Fruit fly (Drosophila melanogaster) whole organism, embryonic: ENCODE data around the gene CG43630.

Experiments
- ATbp ChIP-seq: fragments of 200-800 bp; sonication (Bioruptor generic); optimal IDR thresholded peaks from 2 replicates; lab custom pipeline; 2017; ENCODE audit warnings: missing biosample characterization, mild to moderate bottlenecking, missing genetic modification characterization, missing genetic modification reagents
- Awh ChIP-seq: fragments of 200-800 bp; sonication (Bioruptor generic); IDR thresholded peaks from 2 replicates; pipeline ENCODE4, ENCODE4 v1.3.6; 2022; ENCODE audit warnings: missing biosample characterization, missing genetic modification characterization
- Bdp1 ChIP-seq: fragments of 200-800 bp; sonication (Bioruptor generic); optimal IDR thresholded peaks from 3 replicates; lab custom pipeline; 2016; ENCODE audit warnings: missing biosample characterization, missing genetic modification characterization
- Bteb2 ChIP-seq: fragments of 200-800 bp; sonication (Bioruptor generic); optimal IDR thresholded peaks from 2 replicates; lab custom pipeline; 2016; ENCODE audit warnings: missing biosample characterization, missing genetic modification characterization
- CG11247 ChIP-seq: fragments of 200-800 bp; sonication (Bioruptor generic); IDR thresholded peaks from 2 replicates; pipeline ENCODE4 v1.3.6; 2022; ENCODE audit warnings: missing biosample characterization, missing genetic modification characterization
- CG11456 ChIP-seq: fragments of 200-800 bp; sonication (Bioruptor generic); IDR thresholded peaks from 3 replicates; pipeline ENCODE4 v1.3.6; 2022; ENCODE audit warnings: missing biosample characterization, missing genetic modification characterization
- CG12299 ChIP-seq: fragments of 200-800 bp; sonication (Bioruptor generic); optimal IDR thresholded peaks from 2 replicates; lab custom pipeline; 2018; ENCODE audit warnings: missing biosample characterization, mild to moderate bottlenecking, missing genetic modification characterization
- CG12942 ChIP-seq: fragments of 200-800 bp; sonication (Bioruptor generic); optimal IDR thresholded peaks from 3 replicates; lab custom pipeline; 2016; ENCODE audit warnings: missing biosample characterization, missing genetic modification characterization
- CG14710 ChIP-seq: fragments of 200-800 bp; sonication (Bioruptor generic); optimal IDR thresholded peaks from 3 replicates; lab custom pipeline; 2019; ENCODE audit warnings: missing biosample characterization, mild to moderate bottlenecking, missing genetic modification characterization, moderate library complexity
- CG1529 ChIP-seq: fragments of 200-800 bp; sonication (Bioruptor generic); optimal IDR thresholded peaks from 3 replicates; lab custom pipeline; 2018; ENCODE audit warnings: missing biosample characterization, missing genetic modification characterization
- CG1603 ChIP-seq: fragments of 200-800 bp; sonication (Bioruptor generic); optimal IDR thresholded peaks from 2 replicates; lab custom pipeline; 2019; ENCODE audit warnings: missing biosample characterization, mild to moderate bottlenecking, missing genetic modification characterization, moderate library complexity
- CG16813 ChIP-seq: fragments of 200-800 bp; sonication (Bioruptor generic); IDR thresholded peaks from 3 replicates; pipeline ENCODE4 v1.3.6; 2022; ENCODE audit warnings: missing biosample characterization, missing genetic modification characterization; ENCODE audit not compliant: partially characterized antibody
- CG17912 ChIP-seq: fragments of 200-800 bp; sonication (Bioruptor generic); optimal IDR thresholded peaks from 2 replicates; lab custom pipeline; 2018; ENCODE audit warnings: missing biosample characterization, mild to moderate bottlenecking, missing genetic modification characterization
- CG31224 ChIP-seq: fragments of 200-800 bp; sonication (Bioruptor generic); IDR thresholded peaks from 2 replicates; pipeline ENCODE4 v1.3.6; 2022; ENCODE audit warnings: missing biosample characterization, missing genetic modification characterization
- CG8281 ChIP-seq: fragments of 200-800 bp; sonication (Bioruptor generic); optimal IDR thresholded peaks from 2 replicates; lab custom pipeline; 2018; ENCODE audit warnings: missing biosample characterization, mild to moderate bottlenecking, missing genetic modification characterization, moderate library complexity
- CG8765 ChIP-seq: fragments of 200-800 bp; sonication (Bioruptor generic); IDR thresholded peaks from 2 replicates; pipeline ENCODE4 v1.3.6; 2022; ENCODE audit warnings: missing biosample characterization, missing genetic modification characterization
- CG8944 ChIP-seq: fragments of 200-800 bp; sonication (Bioruptor generic); optimal IDR thresholded peaks from 3 replicates; lab custom pipeline; 2016; ENCODE audit warnings: missing biosample characterization, missing genetic modification characterization
- CG9215 ChIP-seq: fragments of 200-800 bp; sonication (Bioruptor generic); IDR thresholded peaks from 2 replicates; pipeline ENCODE4 v1.3.6; 2022; ENCODE audit warnings: missing biosample characterization, missing genetic modification characterization
- Camta ChIP-seq: fragments of 200-800 bp; sonication (Bioruptor generic); optimal IDR thresholded peaks from 2 replicates; lab custom pipeline; 2016; ENCODE audit warnings: missing biosample characterization, missing genetic modification characterization
- D19A ChIP-seq: fragments of 200-800 bp; optimal IDR thresholded peaks from 3 replicates; lab custom pipeline; 2019; ENCODE audit warnings: missing biosample characterization, mild to moderate bottlenecking, missing genetic modification characterization, moderate library complexity
- Dek ChIP-seq: fragments of 200-800 bp; sonication (Bioruptor generic); optimal IDR thresholded peaks from 3 replicates; lab custom pipeline; 2019; ENCODE audit warnings: missing biosample characterization, mild to moderate bottlenecking, missing genetic modification characterization, moderate library complexity
- Dfd ChIP-seq, 2 experiments: fragments of >200 bp; optimal IDR thresholded peaks; 2 replicates each; lab custom pipeline; 2017; ENCODE audit warnings: missing biosample characterization in 2 of 2, missing genetic modification characterization in 2 of 2
- Dip2 ChIP-seq: fragments of 200-800 bp; sonication (Bioruptor generic); IDR thresholded peaks from 2 replicates; pipeline ENCODE4 v1.3.6; 2022; ENCODE audit warnings: missing biosample characterization, missing genetic modification characterization
- Dip3 ChIP-seq: fragments of 200-800 bp; sonication (Bioruptor generic); optimal IDR thresholded peaks from 3 replicates; lab custom pipeline; 2016; ENCODE audit warnings: missing biosample characterization, missing genetic modification characterization
- Ets97D ChIP-seq: fragments of 200-800 bp; sonication (Bioruptor generic); optimal IDR thresholded peaks from 3 replicates; lab custom pipeline; 2016; ENCODE audit warnings: missing biosample characterization, missing genetic modification characterization
- Hr3 ChIP-seq: fragments of 200-800 bp; sonication (Bioruptor generic); optimal IDR thresholded peaks from 3 replicates; lab custom pipeline; 2016; ENCODE audit warnings: missing biosample characterization, missing genetic modification characterization
- Hsf ChIP-seq: fragments of 200-800 bp; sonication (Bioruptor generic); optimal IDR thresholded peaks from 3 replicates; lab custom pipeline; 2016; ENCODE audit warnings: missing biosample characterization, missing genetic modification characterization
- Lim3 ChIP-seq: fragments of 200-800 bp; sonication (Bioruptor generic); IDR thresholded peaks from 2 replicates; pipeline ENCODE4 v1.3.6; 2022; ENCODE audit warnings: missing biosample characterization, missing genetic modification characterization
- MESR4 ChIP-seq: fragments of 200-800 bp; sonication (Bioruptor generic); optimal IDR thresholded peaks from 2 replicates; lab custom pipeline; 2018; ENCODE audit warnings: missing biosample characterization, mild to moderate bottlenecking, missing genetic modification characterization, moderate library complexity
- NC2β ChIP-seq: fragments of 200-800 bp; sonication (Bioruptor generic); optimal IDR thresholded peaks from 2 replicates; lab custom pipeline; 2016; ENCODE audit warnings: missing biosample characterization, missing genetic modification characterization
- Nf-YC ChIP-seq: fragments of 200-800 bp; optimal IDR thresholded peaks from 3 replicates; lab custom pipeline; 2019; ENCODE audit warnings: missing biosample characterization, mild to moderate bottlenecking, missing genetic modification characterization, moderate library complexity
- Scr ChIP-seq: fragments of 200-800 bp; sonication (Bioruptor generic); IDR thresholded peaks from 2 replicates; pipeline ENCODE4 v1.3.6; 2022; ENCODE audit warnings: missing biosample characterization, missing genetic modification characterization; ENCODE audit not compliant: partially characterized antibody
- Sin3A ChIP-seq: fragments of >200 bp; optimal IDR thresholded peaks from 2 replicates; lab custom pipeline; 2018
- Spps ChIP-seq: fragments of 200-800 bp; sonication (Bioruptor generic); optimal IDR thresholded peaks from 2 replicates; lab custom pipeline; 2018; ENCODE audit warnings: missing biosample characterization, mild to moderate bottlenecking, missing genetic modification characterization
- Taf1 ChIP-seq: fragments of 200-800 bp; sonication (Bioruptor generic); IDR thresholded peaks from 2 replicates; pipeline ENCODE4 v1.3.6; 2022; ENCODE audit warnings: missing biosample characterization, missing genetic modification characterization
- Trl ChIP-seq, 3 experiments: fragments of >200 bp in 2 of 3; fragments of 200-800 bp in 1 of 3; sonication (Bioruptor generic) in 1 of 3; optimal IDR thresholded peaks; 2 replicates in 1 of 3; 3 replicates in 2 of 3; lab custom pipeline; 2016 to 2017; ENCODE audit warnings: missing biosample characterization in 1 of 3, missing genetic modification characterization in 1 of 3
- Usf ChIP-seq: fragments of 200-800 bp; sonication (Bioruptor generic); optimal IDR thresholded peaks from 2 replicates; lab custom pipeline; 2017; ENCODE audit warnings: missing genotype, missing biosample characterization, missing genetic modification characterization
- abd-A ChIP-seq: fragments of 200-800 bp; sonication (Bioruptor generic); optimal IDR thresholded peaks from 3 replicates; lab custom pipeline; 2019; ENCODE audit warnings: missing biosample characterization, mild to moderate bottlenecking, missing genetic modification characterization, moderate library complexity
- bigmax ChIP-seq: fragments of 200-800 bp; sonication (Bioruptor generic); optimal IDR thresholded peaks from 2 replicates; lab custom pipeline; 2018; ENCODE audit warnings: missing biosample characterization, mild to moderate bottlenecking, missing genetic modification characterization
- bsh ChIP-seq, 2 experiments: fragments of 200-800 bp; sonication (Bioruptor generic); optimal IDR thresholded peaks; 2 replicates each; lab custom pipeline; 2017 to 2018; ENCODE audit warnings: mild to moderate bottlenecking in 2 of 2, missing biosample characterization in 2 of 2, missing genetic modification characterization in 2 of 2, moderate library complexity in 1 of 2
- dimm ChIP-seq: fragments of 200-800 bp; sonication (Bioruptor generic); IDR thresholded peaks from 2 replicates; pipeline ENCODE4 v1.3.6; 2022; ENCODE audit warnings: missing biosample characterization, missing genetic modification characterization
- ems ChIP-seq: fragments of 200-800 bp; sonication (Bioruptor generic); optimal IDR thresholded peaks from 3 replicates; lab custom pipeline; 2016; ENCODE audit warnings: missing biosample characterization, missing genetic modification characterization
- gsb ChIP-seq: fragments of 200-800 bp; sonication (Bioruptor generic); IDR thresholded peaks from 2 replicates; pipeline ENCODE4 v1.3.6; 2022; ENCODE audit warnings: missing biosample characterization, missing genetic modification characterization
- gt ChIP-seq: fragments of 200-800 bp; sonication (Bioruptor generic); IDR thresholded peaks from 2 replicates; pipeline ENCODE4 v1.3.6; 2022; ENCODE audit warnings: missing biosample characterization, missing genetic modification characterization
- hbn ChIP-seq: fragments of 200-800 bp; sonication (Bioruptor generic); IDR thresholded peaks from 2 replicates; pipeline ENCODE4 v1.3.6; 2022; ENCODE audit warnings: missing biosample characterization, missing genetic modification characterization; ENCODE audit not compliant: partially characterized antibody
- mam ChIP-seq: fragments of 200-800 bp; sonication (Bioruptor generic); optimal IDR thresholded peaks from 3 replicates; lab custom pipeline; 2016; ENCODE audit warnings: missing biosample characterization, missing genetic modification characterization
- nerfin-1 ChIP-seq: fragments of 200-800 bp; sonication (Bioruptor generic); optimal IDR thresholded peaks from 3 replicates; lab custom pipeline; 2019; ENCODE audit warnings: missing biosample characterization, mild to moderate bottlenecking, missing genetic modification characterization, moderate library complexity
- ssp ChIP-seq: fragments of 200-800 bp; sonication (Bioruptor generic); IDR thresholded peaks from 2 replicates; pipeline ENCODE4 v1.3.6; 2022; ENCODE audit warnings: missing biosample characterization, missing genetic modification characterization
- wor ChIP-seq: fragments of 200-800 bp; sonication (Bioruptor generic); IDR thresholded peaks from 2 replicates; pipeline ENCODE4 v1.3.6; 2022; ENCODE audit warnings: missing biosample characterization, missing genetic modification characterization

Gene CG43630

dm6 chr3R:12717588-12718535 is 41.8 kb upstream of the CG43630 start (continued):
- TF ChIP-seq D19A (no peak), mam (GFP tag; lab: Kevin White, UChicago) (peak; percentile 80), CG9215 (GFP tag; lab: Robert Waterston, UW) (peak; percentile 32; the same call in 1 of the 2 replicates), Usf (GFP tag; lab: Kevin White, UChicago) (no peak), MESR4 (GFP tag; lab: Kevin White, UChicago) (no peak), Hsf (GFP tag; lab: Kevin White, UChicago) (peak; percentile 64), CG16813 (GFP tag; lab: Robert Waterston, UW) (no peak), Trl (optimal IDR thresholded peaks at IDR 0.05; lab: Kevin White, UChicago) (peak; percentile 44 to 68), Trl (GFP tag; optimal IDR thresholded peaks at IDR 0.05; lab: Kevin White, UChicago) (peak; percentile 30), Camta (GFP tag; lab: Kevin White, UChicago) (peak; percentile 15), Dip2 (GFP tag; lab: Robert Waterston, UW) (no peak), CG17912 (GFP tag; lab: Kevin White, UChicago) (no peak), Ets97D (GFP tag; lab: Kevin White, UChicago) (no peak), Bteb2 (GFP tag; lab: Kevin White, UChicago) (peak; percentile 25), CG8765 (no peak), NC2β (GFP tag; lab: Kevin White, UChicago) (peak; percentile 39), CG12942 (GFP tag; lab: Kevin White, UChicago) (no peak), Nf-YC (no peak), ems (GFP tag; lab: Kevin White, UChicago) (peak; percentile 56), nerfin-1 (tag; lab: Kevin White, UChicago) (no peak), CG8281 (tag; lab: Kevin White, UChicago) (peak; percentile 7), Dfd (GFP tag; optimal IDR thresholded peaks at IDR 0.05; lab: Kevin White, UChicago) (no peak), CG14710 (tag; lab: Kevin White, UChicago) (peak; percentile 1), Spps (tag; lab: Kevin White, UChicago) (no peak), Hr3 (GFP tag; lab: Kevin White, UChicago) (peak; percentile 28), gt (GFP tag; lab: Robert Waterston, UW) (no peak), ssp (no peak), CG11247 (GFP tag; lab: Robert Waterston, UW) (0 out of 2 replicates have a peak, but pooled peaks have one; percentile 10), Sin3A (lab: Kevin White, UChicago) (no peak), bsh (GFP tag; optimal IDR thresholded peaks at IDR 0.05; lab: Kevin White, UChicago) (peak in 1 of 2 experiments; percentile 45), Dek (peak; percentile 36), CG31224 (GFP tag; lab: Robert Waterston, UW) (0 out of 2 replicates have a peak, but pooled peaks have one; percentile 17), Scr (GFP tag; lab: Robert Waterston, UW) (no peak), ATbp (GFP tag; lab: Kevin White, UChicago) (peak; percentile 52), CG8944 (peak; percentile 39), CG11456 (GFP tag; lab: Robert Waterston, UW) (peak; percentile 64; the same call in 2 of the 3 replicates), abd-A (tag; lab: Kevin White, UChicago) (no peak), Bdp1 (GFP tag; lab: Kevin White, UChicago) (peak; percentile 37), CG1603 (tag; lab: Kevin White, UChicago) (no peak), Taf1 (GFP tag; lab: Robert Waterston, UW) (0 out of 2 replicates have a peak, but pooled peaks have one; percentile 23), CG1529 (GFP tag; lab: Kevin White, UChicago) (peak; percentile 13), Lim3 (GFP tag; lab: Robert Waterston, UW) (no peak), CG12299 (tag; lab: Kevin White, UChicago) (peak; percentile 31), Awh (GFP tag; lab: Robert Waterston, UW) (0 out of 2 replicates have a peak, but pooled peaks have one; percentile 21), wor (no peak), bigmax (GFP tag; lab: Kevin White, UChicago) (no peak), hbn (no peak), Dip3 (peak; percentile 43), gsb (GFP tag; lab: Robert Waterston, UW) (no peak), dimm (GFP tag; lab: Robert Waterston, UW) (no peak)
